Worm (Caenorhabditis elegans) whole organism, young adult: ENCODE measurements around the gene gly-6.

ENCODE experiments used
- C06A6.2 ChIP-seq: fragments of 200-800 bp; sonication (Bioruptor generic); conservative IDR thresholded peaks from 2 replicates; pipeline ENCODE4 v1.3.6; 2022; ENCODE audit warnings: missing genetic modification characterization, missing compliant biosample characterization
- C17E4.6 ChIP-seq: fragments of 200-800 bp; sonication (Bioruptor generic); IDR thresholded peaks from 2 replicates; pipeline ENCODE4 v1.3.6; 2022; ENCODE audit warnings: missing genetic modification reagents, missing genetic modification characterization, missing compliant biosample characterization
- F22D6.2 ChIP-seq: sonication (generic microtip); optimal IDR thresholded peaks from 2 replicates; lab custom pipeline; 2016; ENCODE audit warnings: mild to moderate bottlenecking, missing genetic modification characterization, missing compliant biosample characterization
- F33H1.4 ChIP-seq: fragments of 200-800 bp; sonication (Bioruptor generic); IDR thresholded peaks from 2 replicates; pipeline ENCODE4 v1.3.6; 2022; ENCODE audit warnings: missing genetic modification reagents, missing genetic modification characterization, missing compliant biosample characterization
- F55B11.4 ChIP-seq: sonication (generic microtip); optimal IDR thresholded peaks from 2 replicates; lab custom pipeline; 2016; ENCODE audit warnings: missing compliant biosample characterization, missing genetic modification characterization, borderline replicate concordance; ENCODE audit not compliant: insufficient read depth
- F57A8.1 ChIP-seq: fragments of 200-800 bp; sonication (Bioruptor generic); optimal IDR thresholded peaks from 2 replicates; lab custom pipeline; 2018; ENCODE audit warnings: mild to moderate bottlenecking, missing genetic modification characterization, moderate library complexity, missing compliant biosample characterization
- F57C9.4 ChIP-seq: sonication (generic microtip); optimal IDR thresholded peaks from 2 replicates; lab custom pipeline; 2017; ENCODE audit warnings: mild to moderate bottlenecking, missing genetic modification characterization, missing compliant biosample characterization
- T26A5.8 ChIP-seq: sonication (generic microtip); optimal IDR thresholded peaks from 2 replicates; lab custom pipeline; 2016; ENCODE audit warnings: missing genetic modification characterization, missing compliant biosample characterization
- ZK185.1 ChIP-seq: sonication (generic microtip); optimal IDR thresholded peaks from 2 replicates; lab custom pipeline; 2016; ENCODE audit warnings: mild to moderate bottlenecking, missing genetic modification characterization, missing compliant biosample characterization; ENCODE audit not compliant: poor library complexity, severe bottlenecking
- aptf-2 ChIP-seq: fragments of 200-800 bp; sonication (Bioruptor generic); conservative IDR thresholded peaks from 2 replicates; pipeline ENCODE4 v1.3.6; 2022; ENCODE audit warnings: missing genetic modification reagents, missing genetic modification characterization, missing compliant biosample characterization
- aptf-3 ChIP-seq: fragments of 200-800 bp; sonication (Bioruptor generic); IDR thresholded peaks from 2 replicates; pipeline ENCODE4 v1.3.6; 2022; ENCODE audit warnings: missing genetic modification characterization, missing compliant biosample characterization
- atf-7 ChIP-seq: sonication (generic microtip); optimal IDR thresholded peaks from 2 replicates; lab custom pipeline; 2017; ENCODE audit warnings: mild to moderate bottlenecking, missing genetic modification characterization, missing compliant biosample characterization
- attf-3 ChIP-seq: fragments of 200-800 bp; sonication (Bioruptor generic); conservative IDR thresholded peaks from 2 replicates; pipeline ENCODE4 v1.3.6; 2022; ENCODE audit warnings: missing genetic modification reagents, missing genetic modification characterization, missing compliant biosample characterization
- bed-1 ChIP-seq: fragments of 200-800 bp; sonication (Bioruptor generic); IDR thresholded peaks from 2 replicates; pipeline ENCODE4 v1.3.6; 2022; ENCODE audit warnings: missing genetic modification reagents, missing genetic modification characterization, missing compliant biosample characterization
- bed-2 ChIP-seq: fragments of 200-800 bp; sonication (Bioruptor generic); IDR thresholded peaks from 2 replicates; pipeline ENCODE4 v1.3.6; 2022; ENCODE audit warnings: missing genetic modification reagents, missing genetic modification characterization, missing compliant biosample characterization
- cebp-2 ChIP-seq: fragments of 200-800 bp; sonication (Bioruptor generic); IDR thresholded peaks from 2 replicates; pipeline ENCODE4 v1.3.6; 2022; ENCODE audit warnings: missing genetic modification characterization, missing compliant biosample characterization
- ceh-58 ChIP-seq: fragments of 200-800 bp; sonication (Bioruptor generic); IDR thresholded peaks from 2 replicates; pipeline ENCODE4 v1.3.6; 2022; ENCODE audit warnings: missing genetic modification characterization, missing compliant biosample characterization
- ceh-79 ChIP-seq: sonication (generic microtip); optimal IDR thresholded peaks from 2 replicates; lab custom pipeline; 2017; ENCODE audit warnings: mild to moderate bottlenecking, missing genetic modification characterization, missing compliant biosample characterization
- dox-1 ChIP-seq: fragments of 200-800 bp; sonication (Bioruptor generic); IDR thresholded peaks from 2 replicates; pipeline ENCODE4 v1.3.6; 2022; ENCODE audit warnings: missing genetic modification reagents, missing genetic modification characterization, missing compliant biosample characterization
- dpff-1 ChIP-seq: sonication (generic microtip); optimal IDR thresholded peaks from 2 replicates; lab custom pipeline; 2017; ENCODE audit warnings: mild to moderate bottlenecking, missing genetic modification characterization, missing compliant biosample characterization
- efl-1 ChIP-seq: fragments of 150-350 bp; optimal IDR thresholded peaks from 2 replicates; lab custom pipeline; 2014; ENCODE audit warnings: missing biosample characterization, missing genetic modification reagents, missing genetic modification characterization
- egl-18 ChIP-seq: fragments of 200-800 bp; sonication (Bioruptor generic); IDR thresholded peaks from 2 replicates; pipeline ENCODE4 v1.3.6; 2022; ENCODE audit warnings: missing genetic modification reagents, missing genetic modification characterization, missing compliant biosample characterization
- fkh-3 ChIP-seq: sonication (generic microtip); optimal IDR thresholded peaks from 2 replicates; lab custom pipeline; 2016; ENCODE audit warnings: mild to moderate bottlenecking, missing genetic modification characterization, missing compliant biosample characterization
- gei-17 ChIP-seq: fragments of 200-800 bp; sonication (Bioruptor generic); optimal IDR thresholded peaks from 2 replicates; lab custom pipeline; 2018; ENCODE audit warnings: mild to moderate bottlenecking, missing genetic modification characterization, missing compliant biosample characterization
- hlh-12 ChIP-seq: sonication (generic microtip); optimal IDR thresholded peaks from 2 replicates; lab custom pipeline; 2016; ENCODE audit warnings: missing genetic modification characterization, missing compliant biosample characterization
- lsl-1 ChIP-seq: fragments of 200-800 bp; sonication (Bioruptor generic); optimal IDR thresholded peaks from 2 replicates; lab custom pipeline; 2018; ENCODE audit warnings: mild to moderate bottlenecking, missing genetic modification characterization, moderate library complexity, missing compliant biosample characterization
- madf-3 ChIP-seq: fragments of 200-800 bp; sonication (Bioruptor generic); IDR thresholded peaks from 2 replicates; pipeline ENCODE4 v1.3.6; 2022; ENCODE audit warnings: missing genetic modification reagents, missing genetic modification characterization, missing compliant biosample characterization
- madf-6 ChIP-seq: fragments of 200-800 bp; sonication (Bioruptor generic); IDR thresholded peaks from 2 replicates; pipeline ENCODE4 v1.3.6; 2022; ENCODE audit warnings: missing genetic modification reagents, missing genetic modification characterization, missing compliant biosample characterization
- mcd-1 ChIP-seq: fragments of 200-800 bp; sonication (Bioruptor generic); IDR thresholded peaks from 2 replicates; pipeline ENCODE4 v1.3.6; 2022; ENCODE audit warnings: missing genetic modification reagents, missing genetic modification characterization, missing compliant biosample characterization
- mxl-1 ChIP-seq: sonication (generic microtip); optimal IDR thresholded peaks from 2 replicates; lab custom pipeline; 2016; ENCODE audit warnings: missing genetic modification characterization, missing compliant biosample characterization
- pbrm-1 ChIP-seq: fragments of 200-800 bp; sonication (Bioruptor generic); IDR thresholded peaks from 2 replicates; pipeline ENCODE4 v1.3.6; 2022; ENCODE audit warnings: missing genetic modification reagents, missing genetic modification characterization, missing compliant biosample characterization
- pha-4 ChIP-seq: fragments of 150-350 bp; sonication (generic microtip); optimal IDR thresholded peaks from 2 replicates; lab custom pipeline; 2014; ENCODE audit warnings: missing biosample characterization, missing genetic modification reagents, missing genetic modification characterization
- sdz-38 ChIP-seq: sonication (generic microtip); optimal IDR thresholded peaks from 2 replicates; lab custom pipeline; 2016; ENCODE audit warnings: missing genotype, missing genetic modification characterization, missing compliant biosample characterization
- sea-2 ChIP-seq: fragments of 200-800 bp; sonication (Bioruptor generic); IDR thresholded peaks from 2 replicates; pipeline ENCODE4 v1.3.6; 2022; ENCODE audit warnings: missing genetic modification characterization, missing compliant biosample characterization
- snpc-4 ChIP-seq, 5 experiments: fragments of 150-350 bp in 1 of 5; sonication (generic microtip) in 4 of 5; optimal IDR thresholded peaks; 2 replicates each; lab custom pipeline; 2014 to 2018; ENCODE audit warnings: missing genetic modification characterization in 5 of 5, missing biosample characterization in 3 of 5, antibody characterized with exemption in 2 of 5, mild to moderate bottlenecking in 2 of 5, missing compliant biosample characterization in 2 of 5, missing genotype in 2 of 5, moderate library complexity in 2 of 5, missing genetic modification reagents in 1 of 5
- tbp1 ChIP-seq: fragments of 200-800 bp; sonication (Bioruptor generic); optimal IDR thresholded peaks from 2 replicates; lab custom pipeline; 2018; ENCODE audit warnings: mild to moderate bottlenecking, missing genetic modification characterization, missing compliant biosample characterization
- unc-130 ChIP-seq: sonication (generic microtip); optimal IDR thresholded peaks from 2 replicates; lab custom pipeline; 2016; ENCODE audit warnings: missing genetic modification reagents, missing genetic modification characterization, missing compliant biosample characterization
- xnd-1 ChIP-seq: sonication (generic microtip); optimal IDR thresholded peaks from 2 replicates; lab custom pipeline; 2016; ENCODE audit warnings: missing genotype, missing genetic modification reagents, missing genetic modification characterization, missing compliant biosample characterization
- ztf-26 ChIP-seq: sonication (generic microtip); optimal IDR thresholded peaks from 2 replicates; lab custom pipeline; 2017; ENCODE audit warnings: missing genetic modification characterization, missing compliant biosample characterization

Gene gly-6

ce11 chrIII:4349799-4350198, 18.8 kb upstream of the gly-6 start, which contains the start of gene B0285.6:
TSS of gene B0285.6 (plus strand) at chrIII:4350099.
- TF ChIP-seq fkh-3 (no peak), atf-7 (tag; lab: Kevin White, UChicago) (no peak), dox-1 (no peak), F33H1.4 (GFP tag; lab: Robert Waterston, UW) (no peak), mcd-1 (GFP tag; lab: Robert Waterston, UW) (no peak), mxl-1 (no peak)
- TF ChIP-seq, all 124 proteins: peak for 0

- no peak for TF ChIP-seq T26A5.8 (tag; lab: Kevin White, UChicago)
- TF ChIP-seq sea-2 (GFP tag; lab: Robert Waterston, UW), result no peak
- no peak for TF ChIP-seq aptf-3
- no peak for TF ChIP-seq ceh-58
- no peak for TF ChIP-seq gei-17 (GFP tag; lab: Kevin White, UChicago)
- TF ChIP-seq bed-1, result no peak
- no peak for TF ChIP-seq lsl-1 (GFP tag; lab: Kevin White, UChicago)
- no peak for TF ChIP-seq hlh-12 (tag; lab: Kevin White, UChicago)
- TF ChIP-seq ceh-79 (tag; lab: Kevin White, UChicago), result no peak
- no peak for TF ChIP-seq F22D6.2 (tag; lab: Kevin White, UChicago)
- no peak for TF ChIP-seq tbp1 (GFP tag; lab: Kevin White, UChicago)
- TF ChIP-seq bed-2 (GFP tag; lab: Robert Waterston, UW), result no peak
- no peak for TF ChIP-seq F33H1.4 (GFP tag; lab: Robert Waterston, UW)
- no peak for TF ChIP-seq C06A6.2
- TF ChIP-seq pbrm-1 (GFP tag; lab: Robert Waterston, UW), result no peak
Measured at ce11 chrIII:4345034-4345433, 14.0 kb upstream of the gly-6 start, which contains the start of gene hse-5. TSS of gene hse-5 (plus strand) at chrIII:4345334.

ce11 chrIII:4343070-4343469, 12.0 kb upstream of the gly-6 start, which contains the start of the genes B0285.3 and lcmt-1:
TSS of gene B0285.3 (minus strand) at chrIII:4343336.
TSS of gene lcmt-1 (plus strand) at chrIII:4343446.
- TF ChIP-seq ZK185.1 (tag; lab: Kevin White, UChicago), result peak; percentile 82
- no peak for TF ChIP-seq aptf-2 (GFP tag; lab: Robert Waterston, UW)
- no peak for TF ChIP-seq F57A8.1 (GFP tag; lab: Kevin White, UChicago)
- no peak for TF ChIP-seq F57C9.4 (tag; lab: Kevin White, UChicago)
- TF ChIP-seq F55B11.4, result no peak
- no peak for TF ChIP-seq sdz-38
- TF ChIP-seq egl-18 (GFP tag; lab: Robert Waterston, UW), result no peak
- TF ChIP-seq madf-3 (GFP tag; lab: Robert Waterston, UW), result no peak
- no peak for TF ChIP-seq dpff-1
- TF ChIP-seq unc-130 (GFP tag; lab: Kevin White, UChicago), result peak; percentile 21
- TF ChIP-seq ztf-26 (tag; lab: Kevin White, UChicago), result no peak
- no peak for TF ChIP-seq mxl-1
- no peak for TF ChIP-seq efl-1
- no peak for TF ChIP-seq cebp-2 (GFP tag; lab: Robert Waterston, UW)
- no peak for TF ChIP-seq xnd-1 (tag; lab: Kevin White, UChicago)
- TF ChIP-seq snpc-4 (GFP tag; optimal IDR thresholded peaks at IDR 0.05; lab: Kevin White, UChicago), result no peak
- TF ChIP-seq snpc-4 (tag; optimal IDR thresholded peaks at IDR 0.05; lab: Kevin White, UChicago), result no peak
- TF ChIP-seq pha-4, result no peak
- TF ChIP-seq attf-3 (GFP tag; lab: Robert Waterston, UW), result no peak
- 0 out of 2 replicates have a peak, but pooled peaks have one; percentile 39 for TF ChIP-seq F33H1.4 (GFP tag; lab: Robert Waterston, UW)
- TF ChIP-seq madf-6 (GFP tag; lab: Robert Waterston, UW), result peak; percentile 20; the same call in 1 of the 2 replicates
- no peak for TF ChIP-seq C17E4.6 (GFP tag; lab: Robert Waterston, UW)
